Worm (Caenorhabditis elegans) whole organism, L4 larva: ENCODE results near the gene lron-1.

ENCODE experiments used
- F26F4.8 ChIP-seq: fragments of 200-800 bp; sonication (Bioruptor generic); conservative IDR thresholded peaks from 2 replicates; pipeline ENCODE4 v1.3.6; 2022; ENCODE audit warnings: missing genetic modification characterization, missing compliant biosample characterization
- ZK337.2 ChIP-seq: fragments of 200-800 bp; sonication (Bioruptor generic); IDR thresholded peaks from 2 replicates; pipeline ENCODE4 v1.3.6; 2022; ENCODE audit warnings: missing genetic modification reagents, missing genetic modification characterization, missing compliant biosample characterization
- daf-12 ChIP-seq: fragments of 150-350 bp; optimal IDR thresholded peaks from 2 replicates; lab custom pipeline; 2014; ENCODE audit warnings: missing biosample characterization, missing genetic modification reagents, missing genetic modification characterization
- jun-1 ChIP-seq: fragments of 150-350 bp; optimal IDR thresholded peaks from 2 replicates; lab custom pipeline; 2014; ENCODE audit warnings: missing biosample characterization, missing genetic modification reagents, missing genetic modification characterization
- lin-1 ChIP-seq: fragments of 200-800 bp; sonication (Bioruptor generic); IDR thresholded peaks from 2 replicates; pipeline ENCODE4 v1.3.6; 2022; ENCODE audit warnings: missing genetic modification reagents, missing genetic modification characterization, missing compliant biosample characterization
- lin-15B ChIP-seq: fragments of 150-350 bp; sonication (generic microtip); optimal IDR thresholded peaks from 3 replicates; lab custom pipeline; 2014; ENCODE audit warnings: missing biosample characterization, missing genetic modification characterization
- lin-39 ChIP-seq: fragments of 150-350 bp; optimal IDR thresholded peaks from 2 replicates; lab custom pipeline; 2014; ENCODE audit warnings: missing biosample characterization, missing genetic modification reagents, missing genetic modification characterization
- lsy-2 ChIP-seq, 2 experiments: fragments of 150-350 bp in 1 of 2; sonication (generic microtip) in 1 of 2; optimal IDR thresholded peaks; 2 replicates each; lab custom pipeline; 2014 to 2017; ENCODE audit warnings: missing biosample characterization in 2 of 2, missing genetic modification characterization in 2 of 2
- madf-9 ChIP-seq: fragments of 200-800 bp; sonication (Bioruptor generic); conservative IDR thresholded peaks from 2 replicates; pipeline ENCODE4 v1.3.6; 2022; ENCODE audit warnings: missing genetic modification reagents, missing genetic modification characterization, missing compliant biosample characterization
- mdl-1 ChIP-seq, 2 experiments: fragments of 150-350 bp in 1 of 2; sonication (generic microtip) in 1 of 2; optimal IDR thresholded peaks; 2 replicates each; lab custom pipeline; 2014 to 2017; ENCODE audit warnings: missing biosample characterization in 2 of 2, missing genetic modification characterization in 2 of 2
- rbr-2 ChIP-seq: sonication (generic microtip); optimal IDR thresholded peaks from 2 replicates; lab custom pipeline; 2016; ENCODE audit warnings: missing genotype, missing genetic modification characterization, missing compliant biosample characterization
- unc-130 ChIP-seq: sonication (generic microtip); optimal IDR thresholded peaks from 2 replicates; lab custom pipeline; 2016; ENCODE audit warnings: missing genetic modification reagents, missing genetic modification characterization, missing compliant biosample characterization
- unc-39 ChIP-seq: sonication (generic microtip); optimal IDR thresholded peaks from 2 replicates; lab custom pipeline; 2017; ENCODE audit warnings: missing biosample characterization, missing genetic modification characterization

DNA sequence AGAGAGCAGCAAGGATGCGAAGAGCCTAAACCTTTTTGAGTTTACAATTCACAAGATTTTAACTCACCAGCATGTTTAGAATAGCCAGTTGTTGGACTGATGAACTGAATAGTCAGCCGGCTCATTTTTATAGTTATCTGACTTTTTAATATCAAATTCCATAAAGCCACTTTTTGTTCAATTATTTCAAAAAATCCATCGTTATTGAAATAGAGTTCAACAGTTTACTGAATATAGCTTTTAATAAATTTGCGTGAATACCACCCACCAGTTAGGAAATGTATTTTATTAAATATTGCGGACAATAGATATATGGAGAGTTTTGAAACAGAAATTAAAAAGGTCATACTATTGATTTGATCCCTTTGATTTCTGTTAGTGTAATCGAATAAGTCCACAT, 42.4 kb upstream of the lron-1 start, which contains the start of gene nspc-20:
- no peak for TF ChIP-seq ZK337.2
- TF ChIP-seq rbr-2 (tag; lab: Kevin White, UChicago) = no peak
- no peak for TF ChIP-seq madf-9 (GFP tag; lab: Robert Waterston, UW)
- no peak for TF ChIP-seq jun-1 (tag; lab: Kevin White, UChicago)
- TF ChIP-seq unc-39 = no peak
- no peak for TF ChIP-seq F26F4.8 (GFP tag; lab: Robert Waterston, UW)
- no peak for TF ChIP-seq unc-130 (GFP tag; lab: Kevin White, UChicago)
- TF ChIP-seq lin-1 (GFP tag; lab: Robert Waterston, UW) = no peak
- TF ChIP-seq lin-15B = no peak
- TF ChIP-seq daf-12 (tag; lab: Kevin White, UChicago) = no peak
- no peak for TF ChIP-seq lsy-2 (tag; optimal IDR thresholded peaks at IDR 0.05; lab: Kevin White, UChicago)
- no peak for TF ChIP-seq mdl-1 (tag; optimal IDR thresholded peaks at IDR 0.05; lab: Kevin White, UChicago)
- no peak for TF ChIP-seq lin-39 (tag; lab: Kevin White, UChicago)
